Fruit fly (Drosophila melanogaster): ENCODE measurements around the gene glu.

DNA sequence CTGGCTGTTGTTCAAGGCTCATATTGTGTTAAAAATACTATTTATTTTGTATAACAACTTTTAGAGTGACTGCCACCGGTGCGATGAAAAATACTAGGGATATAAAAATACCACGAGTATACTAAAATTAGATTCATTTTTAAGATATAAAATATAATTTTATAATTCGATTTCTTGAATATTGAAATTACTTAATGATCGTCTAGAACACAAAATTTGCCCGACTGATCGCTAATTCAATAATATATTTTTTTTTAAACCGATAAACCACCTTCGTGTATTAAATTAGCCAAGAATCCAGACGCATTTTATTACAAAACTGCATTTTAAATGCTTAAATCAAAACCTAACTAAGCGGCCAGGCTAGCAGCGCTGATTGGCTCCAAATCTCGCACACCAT is 7.2 kb downstream of the glu start, which contains the start of gene CG17996:
- TF ChIP-seq OdsH (GFP tag; optimal IDR thresholded peaks at IDR 0.05) (no peak), h (GFP tag; optimal IDR thresholded peaks at IDR 0.05) (no peak), tai (GFP tag; optimal IDR thresholded peaks at IDR 0.05) (no peak), foxo (GFP tag; optimal IDR thresholded peaks at IDR 0.05) (no peak), fru (GFP tag; optimal IDR thresholded peaks at IDR 0.05) (no peak), psq (GFP tag; optimal IDR thresholded peaks at IDR 0.05) (no peak)
